Worm (Caenorhabditis elegans) whole organism, midembryonic: Measurements from ENCODE around the gene pbo-6.

Experiments
- T22C8.4 ChIP-seq: fragments of 200-800 bp; sonication (Bioruptor generic); IDR thresholded peaks from 2 replicates; pipeline ENCODE4 v1.3.6; 2022; ENCODE audit warnings: missing genetic modification characterization, missing compliant biosample characterization
- flt-1 ChIP-seq: fragments of 200-800 bp; sonication (Bioruptor generic); IDR thresholded peaks from 2 replicates; pipeline ENCODE4 v1.3.6; 2022; ENCODE audit warnings: missing genetic modification characterization, missing compliant biosample characterization
- klf-2 ChIP-seq: fragments of 200-800 bp; sonication (Bioruptor generic); conservative IDR thresholded peaks from 2 replicates; pipeline ENCODE4 v1.3.6; 2022; ENCODE audit warnings: missing genetic modification reagents, missing genetic modification characterization, missing compliant biosample characterization
- med-1 ChIP-seq: sonication (generic microtip); optimal IDR thresholded peaks from 2 replicates; lab custom pipeline; 2017; ENCODE audit warnings: missing genetic modification characterization, mild to moderate bottlenecking, missing compliant biosample characterization, antibody characterized with exemption, missing genetic modification reagents; ENCODE audit not compliant: insufficient read depth
- ref-1 ChIP-seq: fragments of 200-800 bp; sonication (Bioruptor generic); conservative IDR thresholded peaks from 2 replicates; pipeline ENCODE4 v1.3.6; 2022; ENCODE audit warnings: missing genetic modification reagents, missing genetic modification characterization, missing compliant biosample characterization
- ztf-23 ChIP-seq: fragments of 200-800 bp; sonication (Bioruptor generic); IDR thresholded peaks from 2 replicates; pipeline ENCODE4 v1.3.6; 2022; ENCODE audit warnings: missing genetic modification reagents, missing genetic modification characterization, missing compliant biosample characterization
- ztf-29 ChIP-seq: fragments of 200-800 bp; sonication (Bioruptor generic); IDR thresholded peaks from 2 replicates; pipeline ENCODE4 v1.3.6; 2022; ENCODE audit warnings: missing genetic modification reagents, missing genetic modification characterization, missing compliant biosample characterization

DNA sequence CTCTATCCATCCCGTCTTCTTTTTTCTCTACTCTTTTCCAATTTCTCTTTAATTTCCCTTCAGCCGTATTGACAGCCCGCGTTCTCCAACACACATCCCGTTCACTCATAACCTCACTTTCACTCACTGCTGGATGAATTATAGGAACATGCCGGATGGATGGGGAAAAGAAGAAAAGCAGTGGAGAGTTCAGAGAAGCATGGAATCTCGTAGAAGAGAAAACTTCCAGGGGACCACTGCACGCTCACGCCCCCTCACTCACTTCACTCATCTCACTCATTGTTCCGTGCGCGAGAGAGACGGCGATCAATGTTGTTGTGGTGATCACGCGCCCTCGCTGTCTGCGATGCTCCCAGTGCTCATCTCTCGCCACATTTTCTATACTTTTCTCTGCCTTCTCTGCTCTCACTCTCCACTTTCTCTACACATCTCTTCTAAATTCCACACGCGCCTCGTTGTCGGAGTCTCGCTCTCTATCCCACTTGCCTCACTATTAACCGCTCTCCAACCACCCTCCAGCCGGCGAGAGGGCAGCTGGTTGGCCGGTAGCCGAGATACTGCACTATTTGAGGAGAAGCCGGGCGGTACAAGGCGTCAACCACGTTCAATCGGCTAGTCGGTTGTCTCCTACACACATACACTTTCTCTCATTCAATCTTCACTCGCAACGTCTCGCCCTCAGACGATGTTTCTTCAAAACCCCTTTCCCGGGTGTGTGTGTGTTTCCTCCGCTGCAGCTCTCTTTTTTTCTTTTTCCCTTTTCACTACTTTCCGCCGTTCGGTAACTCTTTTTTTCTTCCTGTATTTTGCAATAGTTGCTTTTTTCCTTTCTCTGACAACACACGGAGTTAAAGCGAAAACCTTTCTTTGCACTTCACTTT is 51.1 kb downstream of the pbo-6 start:
- TF ChIP-seq klf-2 (GFP tag; lab: Robert Waterston, UW), result no peak
- peak; percentile 40; the same call in 1 of the 2 replicates for TF ChIP-seq flt-1 (GFP tag; lab: Robert Waterston, UW)
- TF ChIP-seq med-1 (GFP tag; lab: Kevin White, UChicago), result no peak
- 0 out of 2 replicates have a peak, but pooled peaks have one; percentile 20 for TF ChIP-seq ztf-23 (GFP tag; lab: Robert Waterston, UW)
- TF ChIP-seq T22C8.4, result peak; percentile 29; the same call in 1 of the 2 replicates
- TF ChIP-seq ref-1 (GFP tag; lab: Robert Waterston, UW), result no peak
- TF ChIP-seq ztf-29 (GFP tag; lab: Robert Waterston, UW), result peak; percentile 41; the same call in 1 of the 2 replicates
